Fruit fly (Drosophila melanogaster) whole organism, prepupa: Measurements from ENCODE around the gene CG3091.
A peak's percentile ranks its signal among the peaks of the same experiment; 100 is the strongest.

Experiments
- CG10631 ChIP-seq: fragments of 200-800 bp; sonication (Bioruptor generic); optimal IDR thresholded peaks from 2 replicates; lab custom pipeline; 2016; ENCODE audit warnings: missing biosample characterization, missing genetic modification characterization
- CG10669 ChIP-seq: fragments of 200-800 bp; sonication (Bioruptor generic); optimal IDR thresholded peaks from 3 replicates; lab custom pipeline; 2018; ENCODE audit warnings: missing biosample characterization, mild to moderate bottlenecking, missing genetic modification characterization, moderate library complexity
- CG11294 ChIP-seq: fragments of 200-800 bp; sonication (Bioruptor generic); IDR thresholded peaks from 2 replicates; pipeline ENCODE4 v1.3.6; 2022; ENCODE audit warnings: missing biosample characterization, missing genetic modification characterization
- CG11762 ChIP-seq: fragments of 200-800 bp; sonication (Bioruptor generic); optimal IDR thresholded peaks from 3 replicates; lab custom pipeline; 2016; ENCODE audit warnings: missing biosample characterization, missing genetic modification characterization; ENCODE audit not compliant: insufficient read depth
- CG11902 ChIP-seq: fragments of 200-800 bp; sonication (Bioruptor generic); optimal IDR thresholded peaks from 3 replicates; lab custom pipeline; 2016; ENCODE audit warnings: missing biosample characterization, missing genetic modification characterization
- CG1621 ChIP-seq: fragments of 200-800 bp; sonication (Bioruptor generic); optimal IDR thresholded peaks from 3 replicates; lab custom pipeline; 2018; ENCODE audit warnings: missing biosample characterization, mild to moderate bottlenecking, missing genetic modification characterization
- CG16779 ChIP-seq: fragments of 200-800 bp; sonication (Bioruptor generic); optimal IDR thresholded peaks from 3 replicates; lab custom pipeline; 2017; ENCODE audit warnings: missing biosample characterization, mild to moderate bottlenecking, missing genetic modification characterization
- CG31627 ChIP-seq: fragments of 200-800 bp; sonication (Bioruptor generic); optimal IDR thresholded peaks from 3 replicates; lab custom pipeline; 2016; ENCODE audit warnings: missing biosample characterization, missing genetic modification characterization
- CG32006 ChIP-seq: fragments of 200-800 bp; sonication (Bioruptor generic); optimal IDR thresholded peaks from 3 replicates; lab custom pipeline; 2017; ENCODE audit warnings: missing biosample characterization, mild to moderate bottlenecking, missing genetic modification characterization
- CG34406 ChIP-seq: fragments of 200-800 bp; sonication (Bioruptor generic); optimal IDR thresholded peaks from 3 replicates; lab custom pipeline; 2016; ENCODE audit warnings: missing biosample characterization, missing genetic modification characterization
- CG4318 ChIP-seq: fragments of 200-800 bp; sonication (Bioruptor generic); optimal IDR thresholded peaks from 3 replicates; lab custom pipeline; 2017; ENCODE audit warnings: missing biosample characterization, mild to moderate bottlenecking, missing genetic modification characterization
- CG6163 ChIP-seq: fragments of 200-800 bp; sonication (Bioruptor generic); IDR thresholded peaks from 3 replicates; pipeline ENCODE4 v1.3.6; 2022; ENCODE audit warnings: missing biosample characterization, missing genetic modification characterization
- CG6276 ChIP-seq: fragments of 200-800 bp; sonication (Bioruptor generic); optimal IDR thresholded peaks from 2 replicates; lab custom pipeline; 2017; ENCODE audit warnings: missing biosample characterization, mild to moderate bottlenecking, missing genetic modification characterization
- CG6792 ChIP-seq: fragments of 200-800 bp; sonication (Bioruptor generic); optimal IDR thresholded peaks from 3 replicates; lab custom pipeline; 2016; ENCODE audit warnings: missing biosample characterization, missing genetic modification characterization
- CG6808 ChIP-seq: fragments of 200-800 bp; sonication (Bioruptor generic); optimal IDR thresholded peaks from 3 replicates; lab custom pipeline; 2017; ENCODE audit warnings: missing biosample characterization, missing genetic modification characterization, mild to moderate bottlenecking, moderate library complexity, missing genetic modification reagents
- CG6854 ChIP-seq: fragments of 200-800 bp; sonication (Bioruptor generic); optimal IDR thresholded peaks from 2 replicates; lab custom pipeline; 2017; ENCODE audit warnings: missing biosample characterization, mild to moderate bottlenecking, missing genetic modification characterization
- CG8632 ChIP-seq: fragments of 200-800 bp; sonication (Bioruptor generic); optimal IDR thresholded peaks from 3 replicates; lab custom pipeline; 2016; ENCODE audit warnings: missing biosample characterization, missing genetic modification characterization
- CG9139 ChIP-seq: fragments of 200-800 bp; sonication (Bioruptor generic); optimal IDR thresholded peaks from 3 replicates; lab custom pipeline; 2017; ENCODE audit warnings: missing biosample characterization, mild to moderate bottlenecking, missing genetic modification characterization
- Eip78C ChIP-seq: fragments of 200-800 bp; sonication (Bioruptor generic); peaks from one replicate; lab custom pipeline; 2016; ENCODE audit warnings: missing biosample characterization, missing genetic modification characterization
- Eip93F ChIP-seq: fragments of 200-800 bp; sonication (Bioruptor generic); optimal IDR thresholded peaks from 2 replicates; lab custom pipeline; 2016; ENCODE audit warnings: missing biosample characterization, mild to moderate bottlenecking, missing genetic modification characterization
- Gug ChIP-seq: fragments of 200-800 bp; sonication (Bioruptor generic); IDR thresholded peaks from 2 replicates; pipeline ENCODE4 v1.3.6; 2022; ENCODE audit warnings: missing biosample characterization, missing genetic modification characterization
- Hr39 ChIP-seq: fragments of 200-800 bp; sonication (Bioruptor generic); optimal IDR thresholded peaks from 2 replicates; lab custom pipeline; 2016; ENCODE audit warnings: missing biosample characterization, missing genetic modification characterization
- Hr4 ChIP-seq: fragments of 200-800 bp; sonication (Bioruptor generic); optimal IDR thresholded peaks from 3 replicates; lab custom pipeline; 2016; ENCODE audit warnings: missing biosample characterization, missing genetic modification characterization
- Lpt ChIP-seq: fragments of 200-800 bp; sonication (Bioruptor generic); optimal IDR thresholded peaks from 3 replicates; lab custom pipeline; 2016; ENCODE audit warnings: missing biosample characterization, missing genetic modification characterization
- OdsH ChIP-seq: fragments of 200-800 bp; sonication (Bioruptor generic); optimal IDR thresholded peaks from 3 replicates; lab custom pipeline; 2016; ENCODE audit warnings: missing biosample characterization, missing genetic modification characterization
- Smox ChIP-seq: fragments of 200-800 bp; sonication (Bioruptor generic); optimal IDR thresholded peaks from 3 replicates; lab custom pipeline; 2016; ENCODE audit warnings: missing biosample characterization, missing genetic modification characterization
- Sox102F ChIP-seq: fragments of 200-800 bp; sonication (Bioruptor generic); optimal IDR thresholded peaks from 2 replicates; lab custom pipeline; 2016; ENCODE audit warnings: missing biosample characterization, mild to moderate bottlenecking, missing genetic modification characterization
- Sox14 ChIP-seq: fragments of 200-800 bp; sonication (Bioruptor generic); optimal IDR thresholded peaks from 3 replicates; lab custom pipeline; 2016; ENCODE audit warnings: missing biosample characterization, missing genetic modification characterization
- achi ChIP-seq: fragments of 200-800 bp; sonication (Bioruptor generic); optimal IDR thresholded peaks from 3 replicates; lab custom pipeline; 2016; ENCODE audit warnings: missing biosample characterization, missing genetic modification characterization
- dac ChIP-seq: fragments of 200-800 bp; sonication (Bioruptor generic); optimal IDR thresholded peaks from 2 replicates; lab custom pipeline; 2017; ENCODE audit warnings: missing biosample characterization, mild to moderate bottlenecking, missing genetic modification characterization
- dsx ChIP-seq: fragments of 200-800 bp; optimal IDR thresholded peaks from 3 replicates; lab custom pipeline; 2019; ENCODE audit warnings: missing biosample characterization, mild to moderate bottlenecking, missing genetic modification characterization, moderate library complexity; ENCODE audit not compliant: poor library complexity, severe bottlenecking
- eg ChIP-seq: fragments of 200-800 bp; sonication (Bioruptor generic); IDR thresholded peaks from 3 replicates; pipeline ENCODE4 v1.3.6; 2022; ENCODE audit warnings: missing biosample characterization, missing genetic modification characterization
- esn ChIP-seq: fragments of 200-800 bp; sonication (Bioruptor generic); optimal IDR thresholded peaks from 2 replicates; lab custom pipeline; 2016; ENCODE audit warnings: missing biosample characterization, mild to moderate bottlenecking, missing genetic modification characterization, moderate library complexity
- fd59A ChIP-seq: fragments of 200-800 bp; sonication (Bioruptor generic); optimal IDR thresholded peaks from 2 replicates; lab custom pipeline; 2017; ENCODE audit warnings: missing biosample characterization, mild to moderate bottlenecking, missing genetic modification characterization, missing genetic modification reagents
- fkh ChIP-seq: fragments of 200-800 bp; sonication (Bioruptor generic); optimal IDR thresholded peaks from 3 replicates; lab custom pipeline; 2017; ENCODE audit warnings: missing biosample characterization, mild to moderate bottlenecking, missing genetic modification characterization, moderate library complexity
- lz ChIP-seq: fragments of 200-800 bp; sonication (Bioruptor generic); optimal IDR thresholded peaks from 3 replicates; lab custom pipeline; 2016; ENCODE audit warnings: missing biosample characterization, missing genetic modification characterization
- net ChIP-seq: fragments of 200-800 bp; sonication (Bioruptor generic); optimal IDR thresholded peaks from 3 replicates; lab custom pipeline; 2016; ENCODE audit warnings: missing biosample characterization, missing genetic modification characterization
- pdm3 ChIP-seq: fragments of 200-800 bp; sonication (Bioruptor generic); optimal IDR thresholded peaks from 3 replicates; lab custom pipeline; 2016; ENCODE audit warnings: missing biosample characterization, missing genetic modification characterization
- spab ChIP-seq: fragments of 200-800 bp; sonication (Bioruptor generic); optimal IDR thresholded peaks from 2 replicates; lab custom pipeline; 2017; ENCODE audit warnings: missing biosample characterization, mild to moderate bottlenecking, missing genetic modification characterization, missing genetic modification reagents
- ss ChIP-seq, 2 experiments: fragments of 200-800 bp; sonication (Bioruptor generic); optimal IDR thresholded peaks; 2 replicates in 1 of 2; 3 replicates in 1 of 2; lab custom pipeline; 2017 to 2018; ENCODE audit warnings: mild to moderate bottlenecking in 2 of 2, missing biosample characterization in 2 of 2, missing genetic modification characterization in 2 of 2, moderate library complexity in 1 of 2
- svp ChIP-seq: fragments of 200-800 bp; sonication (Bioruptor generic); peaks from one replicate; lab custom pipeline; 2016; ENCODE audit warnings: missing biosample characterization, missing genetic modification characterization
- topi ChIP-seq: fragments of 200-800 bp; sonication (Bioruptor generic); optimal IDR thresholded peaks from 3 replicates; lab custom pipeline; 2016; ENCODE audit warnings: missing biosample characterization, missing genetic modification characterization
- vri ChIP-seq: fragments of 200-800 bp; sonication (Bioruptor generic); optimal IDR thresholded peaks from 3 replicates; lab custom pipeline; 2016; ENCODE audit warnings: missing biosample characterization, mild to moderate bottlenecking, missing genetic modification characterization

CG3091 gene

dm6 chrX:2283470-2283869 is 29.5 kb upstream of the CG3091 start (continued):
- TF ChIP-seq fkh (GFP tag; lab: Kevin White, UChicago): no peak
- TF ChIP-seq CG4318 (GFP tag; lab: Kevin White, UChicago): no peak
- peak; percentile 17 for TF ChIP-seq CG6792 (GFP tag; lab: Kevin White, UChicago)
- no peak for TF ChIP-seq esn
- TF ChIP-seq Eip93F (GFP tag; lab: Kevin White, UChicago): no peak
- TF ChIP-seq CG6854 (GFP tag; lab: Kevin White, UChicago): peak; percentile 15
- no peak for TF ChIP-seq CG31627 (GFP tag; lab: Kevin White, UChicago)
- no peak for TF ChIP-seq CG16779 (tag; lab: Kevin White, UChicago)
- 0 out of 3 replicates have a peak, but pooled peaks have one; percentile 50 for TF ChIP-seq CG6163
- peak; percentile 17 to 32 for TF ChIP-seq ss (GFP tag; optimal IDR thresholded peaks at IDR 0.05; lab: Kevin White, UChicago)
- TF ChIP-seq CG34406 (GFP tag; lab: Kevin White, UChicago): peak; percentile 15
- no peak for TF ChIP-seq Hr39
- TF ChIP-seq vri (GFP tag; lab: Kevin White, UChicago): no peak

dm6 chrX:2278782-2279304 is 24.8 kb upstream of the CG3091 start:
- TF ChIP-seq svp (peak; percentile 80), achi (no peak), Lpt (no peak), CG10631 (GFP tag; lab: Kevin White, UChicago) (no peak), Smox (GFP tag; lab: Kevin White, UChicago) (no peak), lz (GFP tag; lab: Kevin White, UChicago) (no peak), CG6854 (GFP tag; lab: Kevin White, UChicago) (no peak)

dm6 chrX:2275249-2275872 is 21.4 kb upstream of the CG3091 start, which contains the start of gene Vml:
Gene Vml (plus strand): TSS chrX:2275822.
- no peak for TF ChIP-seq CG11762 (GFP tag; lab: Kevin White, UChicago)
- no peak for TF ChIP-seq Eip93F (GFP tag; lab: Kevin White, UChicago)
- TF ChIP-seq CG11902: no peak
- TF ChIP-seq CG32006 (GFP tag; lab: Kevin White, UChicago): no peak
- no peak for TF ChIP-seq CG6808 (GFP tag; lab: Kevin White, UChicago)
- no peak for TF ChIP-seq vri (GFP tag; lab: Kevin White, UChicago)
- TF ChIP-seq OdsH (GFP tag; lab: Kevin White, UChicago): no peak
- no peak for TF ChIP-seq CG6276
- no peak for TF ChIP-seq Sox102F (GFP tag; lab: Kevin White, UChicago)
- TF ChIP-seq CG8632 (GFP tag; lab: Kevin White, UChicago): no peak
- TF ChIP-seq CG10669 (GFP tag; lab: Kevin White, UChicago): no peak
- no peak for TF ChIP-seq esn
- TF ChIP-seq CG1621 (tag; lab: Kevin White, UChicago): no peak
- TF ChIP-seq, all 60 proteins: peak for 0

dm6 chrX:2274704-2275199 is 20.8 kb upstream of the CG3091 start, which contains the start of gene Grp170:
Gene Grp170 (minus strand): TSS chrX:2275068.
- TF ChIP-seq dsx (GFP tag; lab: Kevin White, UChicago) (peak; percentile 16), ss (GFP tag; optimal IDR thresholded peaks at IDR 0.05; lab: Kevin White, UChicago) (peak in 1 of 2 experiments; percentile 46), fkh (GFP tag; lab: Kevin White, UChicago) (peak; percentile 14), Eip93F (GFP tag; lab: Kevin White, UChicago) (no peak), Gug (GFP tag; lab: Robert Waterston, UW) (no peak), CG9139 (no peak), vri (GFP tag; lab: Kevin White, UChicago) (no peak), CG32006 (GFP tag; lab: Kevin White, UChicago) (no peak), dac (no peak), fd59A (no peak), achi (peak; percentile 99), pdm3 (GFP tag; lab: Kevin White, UChicago) (no peak), Sox14 (peak; percentile 0), CG11294 (GFP tag; lab: Robert Waterston, UW) (no peak), eg (GFP tag; lab: Robert Waterston, UW) (no peak), CG34406 (GFP tag; lab: Kevin White, UChicago) (no peak), topi (GFP tag; lab: Kevin White, UChicago) (no peak), spab (no peak), CG6808 (GFP tag; lab: Kevin White, UChicago) (peak; percentile 13), Hr4 (GFP tag; lab: Kevin White, UChicago) (no peak), esn (no peak), CG6854 (GFP tag; lab: Kevin White, UChicago) (peak; percentile 16), Eip78C (GFP tag; lab: Kevin White, UChicago) (peak; percentile 54), net (GFP tag; lab: Kevin White, UChicago) (no peak)
